Worm (Caenorhabditis elegans) whole organism, L1 larva: Measurements from ENCODE around the gene daf-15.

ENCODE experiments used
- C04F5.9 ChIP-seq: sonication (generic microtip); optimal IDR thresholded peaks from 2 replicates; lab custom pipeline; 2016; ENCODE audit warnings: missing genetic modification characterization, missing compliant biosample characterization
- C34B4.2 ChIP-seq: sonication (generic microtip); optimal IDR thresholded peaks from 2 replicates; lab custom pipeline; 2017; ENCODE audit warnings: mild to moderate bottlenecking, missing genetic modification characterization, missing compliant biosample characterization
- F16B12.6 ChIP-seq: fragments of 150-350 bp; optimal IDR thresholded peaks from 2 replicates; lab custom pipeline; 2014; ENCODE audit warnings: missing biosample characterization, missing genetic modification characterization
- aha-1 ChIP-seq: fragments of 150-350 bp; optimal IDR thresholded peaks from 2 replicates; lab custom pipeline; 2014; ENCODE audit warnings: missing biosample characterization, missing genetic modification characterization
- blmp-1 ChIP-seq: fragments of 150-350 bp; optimal IDR thresholded peaks from 2 replicates; lab custom pipeline; 2014; ENCODE audit warnings: missing biosample characterization, missing genetic modification characterization
- ces-1 ChIP-seq: fragments of 150-350 bp; optimal IDR thresholded peaks from 2 replicates; lab custom pipeline; 2014; ENCODE audit warnings: missing biosample characterization, missing genetic modification reagents, missing genetic modification characterization
- dpl-1 ChIP-seq, 3 experiments: fragments of 150-350 bp in 2 of 3; sonication (generic microtip) in 1 of 3; optimal IDR thresholded peaks; 2 replicates each; lab custom pipeline; 2014 to 2017; ENCODE audit warnings: missing biosample characterization in 3 of 3, missing genetic modification characterization in 3 of 3, missing genetic modification reagents in 3 of 3
- dsc-1 ChIP-seq: sonication (generic microtip); optimal IDR thresholded peaks from 2 replicates; lab custom pipeline; 2016; ENCODE audit warnings: mild to moderate bottlenecking, missing genetic modification characterization, missing compliant biosample characterization
- efl-1 ChIP-seq, 4 experiments: fragments of 150-350 bp; optimal IDR thresholded peaks in 3 of 4; peaks in 1 of 4; 1 replicate in 1 of 4; 2 replicates in 3 of 4; lab custom pipeline; 2014; ENCODE audit warnings: missing biosample characterization in 2 of 4, missing genetic modification characterization in 2 of 4, missing genetic modification reagents in 2 of 4
- efl-3 ChIP-seq: fragments of 200-800 bp; sonication (Bioruptor generic); optimal IDR thresholded peaks from 2 replicates; lab custom pipeline; 2018; ENCODE audit warnings: mild to moderate bottlenecking, missing genetic modification characterization, missing compliant biosample characterization
- egl-13 ChIP-seq: sonication (generic microtip); optimal IDR thresholded peaks from 2 replicates; lab custom pipeline; 2016; ENCODE audit warnings: missing genotype, missing genetic modification reagents, missing genetic modification characterization, missing compliant biosample characterization
- egl-27 ChIP-seq, 2 experiments: fragments of 150-350 bp in 1 of 2; sonication (generic microtip); optimal IDR thresholded peaks; 3 replicates each; lab custom pipeline; 2017 to 2018; ENCODE audit warnings: missing biosample characterization in 2 of 2, missing genetic modification characterization in 2 of 2, missing genetic modification reagents in 2 of 2
- elt-2 ChIP-seq: sonication (generic microtip); optimal IDR thresholded peaks from 2 replicates; lab custom pipeline; 2016; ENCODE audit warnings: missing genetic modification characterization, mild to moderate bottlenecking, inconsistent platforms, missing compliant biosample characterization, missing genetic modification reagents
- elt-3 ChIP-seq, 6 experiments: fragments of 150-350 bp in 1 of 6; sonication (generic microtip); optimal IDR thresholded peaks; 2 replicates each; lab custom pipeline; 2017 to 2018; ENCODE audit warnings: missing biosample characterization in 6 of 6, missing genetic modification characterization in 6 of 6, inconsistent platforms in 1 of 6
- fkh-10 ChIP-seq: sonication (generic microtip); optimal IDR thresholded peaks from 2 replicates; lab custom pipeline; 2017; ENCODE audit warnings: missing biosample characterization, missing genetic modification reagents, missing genetic modification characterization
- fkh-8 ChIP-seq: sonication (generic microtip); optimal IDR thresholded peaks from 2 replicates; lab custom pipeline; 2016; ENCODE audit warnings: mild to moderate bottlenecking, missing genetic modification characterization, missing compliant biosample characterization
- fos-1 ChIP-seq: fragments of 150-350 bp; optimal IDR thresholded peaks from 2 replicates; lab custom pipeline; 2014; ENCODE audit warnings: missing biosample characterization, missing genetic modification characterization
- jun-1 ChIP-seq: fragments of 150-350 bp; optimal IDR thresholded peaks from 2 replicates; lab custom pipeline; 2014; ENCODE audit warnings: missing biosample characterization, missing genetic modification reagents, missing genetic modification characterization
- lin-13 ChIP-seq: fragments of 150-350 bp; optimal IDR thresholded peaks from 2 replicates; lab custom pipeline; 2014; ENCODE audit warnings: missing biosample characterization, missing genetic modification reagents, missing genetic modification characterization
- lin-14 ChIP-seq: fragments of 200-800 bp; sonication (Bioruptor generic); optimal IDR thresholded peaks from 2 replicates; lab custom pipeline; 2018; ENCODE audit warnings: mild to moderate bottlenecking, missing genetic modification characterization, moderate library complexity, missing compliant biosample characterization
- lin-15B ChIP-seq: fragments of 150-350 bp; sonication (generic microtip); optimal IDR thresholded peaks from 3 replicates; lab custom pipeline; 2014; ENCODE audit warnings: missing biosample characterization, missing genetic modification characterization
- lin-35 ChIP-seq, 2 experiments: fragments of 150-350 bp; optimal IDR thresholded peaks; 2 replicates each; lab custom pipeline; 2014; ENCODE audit warnings: missing biosample characterization in 2 of 2, missing genetic modification characterization in 2 of 2, missing genetic modification reagents in 2 of 2
- lin-39 ChIP-seq: fragments of 150-350 bp; optimal IDR thresholded peaks from 2 replicates; lab custom pipeline; 2014; ENCODE audit warnings: missing biosample characterization, missing genetic modification reagents, missing genetic modification characterization
- mab-9 ChIP-seq: fragments of 200-800 bp; sonication (Bioruptor generic); IDR thresholded peaks from 2 replicates; pipeline ENCODE4 v1.3.6; 2022; ENCODE audit warnings: missing genetic modification reagents, missing genetic modification characterization, missing compliant biosample characterization
- mdl-1 ChIP-seq, 2 experiments: fragments of 150-350 bp; optimal IDR thresholded peaks; 2 replicates each; lab custom pipeline; 2014 to 2017; ENCODE audit warnings: missing biosample characterization in 2 of 2, missing genetic modification characterization in 2 of 2, inconsistent platforms in 1 of 2
- mef-2 ChIP-seq: fragments of 150-350 bp; optimal IDR thresholded peaks from 2 replicates; lab custom pipeline; 2014; ENCODE audit warnings: missing biosample characterization, missing genetic modification characterization
- mep-1 ChIP-seq: fragments of 150-350 bp; optimal IDR thresholded peaks from 2 replicates; lab custom pipeline; 2014; ENCODE audit warnings: missing biosample characterization, missing genetic modification characterization
- nhr-12 ChIP-seq: sonication (generic microtip); optimal IDR thresholded peaks from 2 replicates; lab custom pipeline; 2017; ENCODE audit warnings: missing biosample characterization, missing genetic modification characterization
- nhr-28 ChIP-seq: fragments of 150-350 bp; optimal IDR thresholded peaks from 2 replicates; lab custom pipeline; 2014; ENCODE audit warnings: missing biosample characterization, missing genetic modification characterization
- nhr-71 ChIP-seq: sonication (generic microtip); optimal IDR thresholded peaks from 2 replicates; lab custom pipeline; 2016; ENCODE audit warnings: mild to moderate bottlenecking, missing genetic modification characterization, moderate library complexity, missing compliant biosample characterization
- nhr-77 ChIP-seq: fragments of 150-350 bp; optimal IDR thresholded peaks from 2 replicates; lab custom pipeline; 2014; ENCODE audit warnings: missing biosample characterization, missing genetic modification characterization
- nhr-90 ChIP-seq: sonication (generic microtip); optimal IDR thresholded peaks from 2 replicates; lab custom pipeline; 2016; ENCODE audit warnings: mild to moderate bottlenecking, missing genetic modification characterization, missing compliant biosample characterization; ENCODE audit not compliant: poor library complexity
- pax-3 ChIP-seq: fragments of 200-800 bp; sonication (Bioruptor generic); optimal IDR thresholded peaks from 2 replicates; lab custom pipeline; 2018; ENCODE audit warnings: mild to moderate bottlenecking, missing genetic modification characterization, moderate library complexity, missing compliant biosample characterization
- pqm-1 ChIP-seq: sonication (generic microtip); optimal IDR thresholded peaks from 3 replicates; lab custom pipeline; 2017; ENCODE audit warnings: missing biosample characterization, missing genetic modification characterization
- skn-1 ChIP-seq: fragments of 150-350 bp; optimal IDR thresholded peaks from 2 replicates; lab custom pipeline; 2014; ENCODE audit warnings: missing biosample characterization, missing genetic modification characterization
- snu-23 ChIP-seq: sonication (generic microtip); optimal IDR thresholded peaks from 2 replicates; lab custom pipeline; 2016; ENCODE audit warnings: missing genetic modification characterization, missing compliant biosample characterization
- sox-4 ChIP-seq: sonication (generic microtip); optimal IDR thresholded peaks from 2 replicates; lab custom pipeline; 2016; ENCODE audit warnings: missing genetic modification characterization, missing compliant biosample characterization
- sptf-1 ChIP-seq: fragments of 150-350 bp; optimal IDR thresholded peaks from 2 replicates; lab custom pipeline; 2014; ENCODE audit warnings: missing biosample characterization, missing genetic modification characterization
- swsn-7 ChIP-seq: sonication (generic microtip); optimal IDR thresholded peaks from 2 replicates; lab custom pipeline; 2016; ENCODE audit warnings: missing genetic modification characterization, missing compliant biosample characterization
- tbx-2 ChIP-seq: sonication (generic microtip); optimal IDR thresholded peaks from 2 replicates; lab custom pipeline; 2016; ENCODE audit warnings: missing genetic modification characterization, missing compliant biosample characterization
- tlp-1 ChIP-seq: fragments of 150-350 bp; optimal IDR thresholded peaks from 2 replicates; lab custom pipeline; 2014; ENCODE audit warnings: missing biosample characterization, missing genetic modification characterization
- unc-30 ChIP-seq: sonication (generic microtip); optimal IDR thresholded peaks from 2 replicates; lab custom pipeline; 2017; ENCODE audit warnings: missing biosample characterization, missing genetic modification characterization
- unc-62 ChIP-seq: fragments of 150-350 bp; optimal IDR thresholded peaks from 2 replicates; lab custom pipeline; 2014; ENCODE audit warnings: missing biosample characterization, missing genetic modification reagents, missing genetic modification characterization
- unc-86 ChIP-seq: sonication (generic microtip); optimal IDR thresholded peaks from 2 replicates; lab custom pipeline; 2016; ENCODE audit warnings: missing genetic modification characterization, missing compliant biosample characterization
- unc-98 ChIP-seq: fragments of 200-800 bp; sonication (Bioruptor generic); IDR thresholded peaks from 2 replicates; pipeline ENCODE4 v1.3.6; 2022; ENCODE audit warnings: missing genetic modification characterization, missing compliant biosample characterization
- ztf-11 ChIP-seq, 2 experiments: sonication (generic microtip); optimal IDR thresholded peaks; 2 replicates each; lab custom pipeline; 2016 to 2017; ENCODE audit warnings: missing genetic modification characterization in 2 of 2, missing biosample characterization in 1 of 2, missing compliant biosample characterization in 1 of 2

Gene daf-15

DNA sequence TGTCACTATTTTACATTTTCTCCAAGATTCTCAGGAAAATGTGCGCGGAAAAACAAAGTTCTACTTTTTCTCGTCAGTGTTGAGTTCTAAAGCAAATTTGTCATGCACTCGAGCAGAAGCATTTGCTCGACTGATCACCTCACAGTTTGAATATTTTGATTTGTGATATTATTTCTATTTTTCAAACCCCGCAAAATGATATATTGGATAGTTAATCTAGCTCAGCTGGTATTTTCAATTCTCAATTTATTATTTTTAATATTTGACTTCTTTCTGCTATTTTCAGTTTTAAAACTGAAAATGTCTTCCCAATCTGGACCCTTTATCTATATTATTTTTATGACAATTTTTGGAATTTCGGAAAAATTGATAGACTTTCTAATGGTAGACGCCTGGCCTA, 37.1 kb downstream of the daf-15 start, which contains the start of gene srxa-2:
srxa-2 (plus strand) TSS at position 301 of the 400 bp plus-strand sequence.
- TF ChIP-seq fkh-8 (tag; lab: Kevin White, UChicago) (peak; percentile 7), nhr-90 (tag; lab: Kevin White, UChicago) (no peak)

DNA sequence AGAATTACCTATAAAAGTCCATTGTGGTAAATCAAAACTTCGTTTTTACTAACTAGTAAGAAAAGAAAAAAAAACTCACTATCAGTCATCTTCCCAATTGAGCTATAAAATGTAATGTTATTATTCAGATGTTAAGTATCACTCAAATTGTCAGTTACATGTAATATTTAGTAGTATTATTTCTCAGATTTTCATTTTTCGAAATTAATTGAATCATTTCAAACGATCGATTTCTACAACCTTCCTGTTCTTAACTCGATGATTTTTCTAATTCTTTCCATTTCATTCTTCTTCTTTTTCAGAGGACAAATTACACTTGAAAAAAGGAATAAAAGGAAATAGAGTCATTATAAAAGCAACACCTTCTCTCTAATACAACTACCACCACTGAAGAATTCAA, 42.0 kb downstream of the daf-15 start, which contains the start of gene F59B8.1:
F59B8.1 (plus strand) TSS at position 301 of the 400 bp plus-strand sequence.
- TF ChIP-seq mab-9 (GFP tag; lab: Robert Waterston, UW) (no peak), nhr-77 (tag; lab: Kevin White, UChicago) (no peak), C34B4.2 (no peak), F16B12.6 (no peak), sptf-1 (tag; lab: Kevin White, UChicago) (no peak), skn-1 (tag; lab: Kevin White, UChicago) (no peak), unc-86 (tag; lab: Kevin White, UChicago) (no peak), mdl-1 (tag; optimal IDR thresholded peaks at IDR 0.05; lab: Kevin White, UChicago) (no peak), unc-98 (GFP tag; lab: Robert Waterston, UW) (no peak), dpl-1 (GFP tag; optimal IDR thresholded peaks at IDR 0.05; lab: Kevin White, UChicago) (no peak), efl-1 (optimal IDR thresholded peaks at IDR 0.05; lab: Kevin White, UChicago) (no peak), efl-1 (GFP tag; optimal IDR thresholded peaks at IDR 0.05 in 1 of 2; lab: Kevin White, UChicago) (no peak), elt-2 (no peak)

DNA sequence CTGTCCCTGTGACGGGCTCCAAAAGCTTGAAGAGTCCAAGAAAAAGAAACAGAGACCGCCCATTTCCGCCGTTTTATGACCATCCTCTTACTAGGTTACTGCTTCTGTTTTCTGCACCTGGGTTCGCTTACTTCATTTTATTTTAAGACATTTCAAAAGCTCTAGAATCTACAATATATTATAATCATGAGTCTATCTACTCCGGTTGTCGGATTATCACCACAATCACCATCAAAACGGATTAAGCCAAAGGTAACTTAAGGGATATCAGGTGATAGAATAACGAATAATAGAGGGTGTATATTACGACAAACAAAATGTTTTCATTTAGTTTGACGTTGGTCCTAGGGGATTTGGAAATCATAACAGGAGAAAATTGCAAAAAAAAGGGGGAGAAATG, 46.3 kb downstream of the daf-15 start:
- TF ChIP-seq unc-30 (tag; lab: Kevin White, UChicago) (no peak), tlp-1 (tag; lab: Kevin White, UChicago) (no peak), F16B12.6 (no peak), dsc-1 (tag; lab: Kevin White, UChicago) (peak; percentile 73), fkh-8 (tag; lab: Kevin White, UChicago) (peak; percentile 6), efl-1 (optimal IDR thresholded peaks at IDR 0.05; lab: Kevin White, UChicago) (no peak), efl-1 (GFP tag; optimal IDR thresholded peaks at IDR 0.05 in 1 of 2; lab: Kevin White, UChicago) (peak in 1 of 2 experiments; percentile 65)
- TF ChIP-seq, all 84 proteins: peak for 3

DNA sequence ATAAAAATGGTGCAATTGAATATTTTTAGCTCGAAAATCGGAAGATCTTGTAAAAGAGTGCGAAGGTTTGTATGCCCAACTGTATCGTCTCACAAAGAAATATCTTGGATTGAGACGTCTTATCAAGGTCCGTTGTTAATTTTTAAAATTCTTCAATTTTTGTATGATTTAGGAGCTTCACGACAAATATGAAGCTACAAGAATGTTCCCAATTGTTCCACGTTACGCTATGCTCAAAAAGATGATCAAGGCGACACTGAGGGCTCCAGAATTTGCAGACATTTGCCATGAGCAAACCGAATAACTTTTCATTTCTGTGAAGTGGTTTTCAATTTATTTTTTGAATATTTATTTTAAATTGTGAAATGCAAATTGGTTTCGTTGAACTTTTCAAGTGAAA, 52.7 kb downstream of the daf-15 start:
- no peak for TF ChIP-seq mef-2 (tag; lab: Kevin White, UChicago)
- peak in 1 of 6 experiments; percentile 22 for TF ChIP-seq elt-3 (tag; optimal IDR thresholded peaks at IDR 0.05; lab: Kevin White, UChicago)
- TF ChIP-seq snu-23 (GFP tag; lab: Kevin White, UChicago) = peak; percentile 72
- no peak for TF ChIP-seq lin-35 (GFP tag; optimal IDR thresholded peaks at IDR 0.05; lab: Kevin White, UChicago)
- no peak for TF ChIP-seq blmp-1
- TF ChIP-seq fkh-10 = no peak
- no peak for TF ChIP-seq nhr-77 (tag; lab: Kevin White, UChicago)
- no peak for TF ChIP-seq lin-13
- TF ChIP-seq sptf-1 (tag; lab: Kevin White, UChicago) = no peak
- no peak for TF ChIP-seq ztf-11 (tag; optimal IDR thresholded peaks at IDR 0.05; lab: Kevin White, UChicago)
- TF ChIP-seq nhr-90 (tag; lab: Kevin White, UChicago) = peak; percentile 71
- no peak for TF ChIP-seq tlp-1 (tag; lab: Kevin White, UChicago)
- TF ChIP-seq ces-1 = no peak
- TF ChIP-seq tbx-2 (tag; lab: Kevin White, UChicago) = no peak
- peak; percentile 74 for TF ChIP-seq nhr-71
- TF ChIP-seq nhr-28 (tag; lab: Kevin White, UChicago) = no peak
- no peak for TF ChIP-seq lin-15B (tag; lab: Kevin White, UChicago)
- TF ChIP-seq aha-1 (tag; lab: Kevin White, UChicago) = no peak
- TF ChIP-seq pax-3 = no peak
- no peak for TF ChIP-seq egl-13 (tag; lab: Kevin White, UChicago)
- TF ChIP-seq jun-1 (tag; lab: Kevin White, UChicago) = no peak
- TF ChIP-seq efl-3 (GFP tag; lab: Kevin White, UChicago) = no peak
- TF ChIP-seq mab-9 (GFP tag; lab: Robert Waterston, UW) = no peak
- no peak for TF ChIP-seq nhr-12 (tag; lab: Kevin White, UChicago)
- TF ChIP-seq C04F5.9 (tag; lab: Kevin White, UChicago) = no peak
- TF ChIP-seq lin-39 (tag; lab: Kevin White, UChicago) = no peak
- TF ChIP-seq swsn-7 (tag; lab: Kevin White, UChicago) = peak; percentile 24
- no peak for TF ChIP-seq fos-1 (tag; lab: Kevin White, UChicago)
- TF ChIP-seq lin-14 (GFP tag; lab: Kevin White, UChicago) = no peak
- TF ChIP-seq pqm-1 (tag; lab: Kevin White, UChicago) = no peak
- TF ChIP-seq egl-27 (tag; optimal IDR thresholded peaks at IDR 0.05; lab: Kevin White, UChicago) = no peak
- TF ChIP-seq mep-1 = peak; percentile 40
- TF ChIP-seq unc-62 = no peak
- no peak for TF ChIP-seq sox-4 (tag; lab: Kevin White, UChicago)
